Worm (Caenorhabditis elegans) whole organism, young adult: ENCODE results near the gene Y64G10A.1.
A peak's percentile ranks its signal among the peaks of the same experiment; 100 is the strongest.

Experiments used
- B0261.1 ChIP-seq: sonication (generic microtip); optimal IDR thresholded peaks from 2 replicates; lab custom pipeline; 2016; ENCODE audit warnings: mild to moderate bottlenecking, missing genetic modification characterization, moderate library complexity, missing compliant biosample characterization
- C06A6.2 ChIP-seq: fragments of 200-800 bp; sonication (Bioruptor generic); conservative IDR thresholded peaks from 2 replicates; pipeline ENCODE4 v1.3.6; 2022; ENCODE audit warnings: missing genetic modification characterization, missing compliant biosample characterization
- D2030.7 ChIP-seq: fragments of 200-800 bp; sonication (Bioruptor generic); IDR thresholded peaks from 2 replicates; pipeline ENCODE4 v1.3.6; 2022; ENCODE audit warnings: missing genetic modification reagents, missing genetic modification characterization, missing compliant biosample characterization
- F10E7.11 ChIP-seq: sonication (generic microtip); optimal IDR thresholded peaks from 2 replicates; lab custom pipeline; 2017; ENCODE audit warnings: mild to moderate bottlenecking, missing genetic modification characterization, moderate library complexity, missing compliant biosample characterization
- F23B12.7 ChIP-seq: sonication (generic microtip); optimal IDR thresholded peaks from 2 replicates; lab custom pipeline; 2017; ENCODE audit warnings: missing genetic modification characterization, mild to moderate bottlenecking, missing compliant biosample characterization, antibody characterized with exemption, moderate library complexity; ENCODE audit not compliant: insufficient read depth
- F33H1.4 ChIP-seq: fragments of 200-800 bp; sonication (Bioruptor generic); IDR thresholded peaks from 2 replicates; pipeline ENCODE4 v1.3.6; 2022; ENCODE audit warnings: missing genetic modification reagents, missing genetic modification characterization, missing compliant biosample characterization
- F37B4.10 ChIP-seq: fragments of 200-800 bp; sonication (Bioruptor generic); IDR thresholded peaks from 2 replicates; pipeline ENCODE4 v1.3.6; 2022; ENCODE audit warnings: missing genetic modification characterization, missing compliant biosample characterization
- K12H6.12 ChIP-seq: fragments of 200-800 bp; sonication (Bioruptor generic); optimal IDR thresholded peaks from 2 replicates; lab custom pipeline; 2018; ENCODE audit warnings: mild to moderate bottlenecking, missing genetic modification characterization, missing compliant biosample characterization
- T26A5.8 ChIP-seq: sonication (generic microtip); optimal IDR thresholded peaks from 2 replicates; lab custom pipeline; 2016; ENCODE audit warnings: missing genetic modification characterization, missing compliant biosample characterization
- Y79H2A.3 ChIP-seq: fragments of 200-800 bp; sonication (Bioruptor generic); conservative IDR thresholded peaks from 2 replicates; pipeline ENCODE4 v1.3.6; 2022; ENCODE audit warnings: missing genetic modification reagents, missing genetic modification characterization, missing compliant biosample characterization
- Y95B8A.8 ChIP-seq: fragments of 200-800 bp; sonication (Bioruptor generic); IDR thresholded peaks from 2 replicates; pipeline ENCODE4 v1.3.6; 2022; ENCODE audit warnings: missing genetic modification reagents, missing genetic modification characterization, missing compliant biosample characterization
- ZK185.1 ChIP-seq: sonication (generic microtip); optimal IDR thresholded peaks from 2 replicates; lab custom pipeline; 2016; ENCODE audit warnings: mild to moderate bottlenecking, missing genetic modification characterization, missing compliant biosample characterization; ENCODE audit not compliant: poor library complexity, severe bottlenecking
- akir-1 ChIP-seq: fragments of 200-800 bp; sonication (Bioruptor generic); optimal IDR thresholded peaks from 2 replicates; lab custom pipeline; 2018; ENCODE audit warnings: mild to moderate bottlenecking, missing genetic modification characterization, moderate library complexity, missing compliant biosample characterization
- aptf-2 ChIP-seq: fragments of 200-800 bp; sonication (Bioruptor generic); conservative IDR thresholded peaks from 2 replicates; pipeline ENCODE4 v1.3.6; 2022; ENCODE audit warnings: missing genetic modification reagents, missing genetic modification characterization, missing compliant biosample characterization
- atf-7 ChIP-seq: sonication (generic microtip); optimal IDR thresholded peaks from 2 replicates; lab custom pipeline; 2017; ENCODE audit warnings: mild to moderate bottlenecking, missing genetic modification characterization, missing compliant biosample characterization
- athp-1 ChIP-seq: sonication (generic microtip); optimal IDR thresholded peaks from 2 replicates; lab custom pipeline; 2017; ENCODE audit warnings: mild to moderate bottlenecking, missing genetic modification characterization, missing compliant biosample characterization
- attf-3 ChIP-seq: fragments of 200-800 bp; sonication (Bioruptor generic); conservative IDR thresholded peaks from 2 replicates; pipeline ENCODE4 v1.3.6; 2022; ENCODE audit warnings: missing genetic modification reagents, missing genetic modification characterization, missing compliant biosample characterization
- attf-6 ChIP-seq: fragments of 200-800 bp; sonication (Bioruptor generic); IDR thresholded peaks from 2 replicates; pipeline ENCODE4 v1.3.6; 2022; ENCODE audit warnings: missing genetic modification reagents, missing genetic modification characterization, missing compliant biosample characterization
- bed-1 ChIP-seq: fragments of 200-800 bp; sonication (Bioruptor generic); IDR thresholded peaks from 2 replicates; pipeline ENCODE4 v1.3.6; 2022; ENCODE audit warnings: missing genetic modification reagents, missing genetic modification characterization, missing compliant biosample characterization
- cebp-2 ChIP-seq: fragments of 200-800 bp; sonication (Bioruptor generic); IDR thresholded peaks from 2 replicates; pipeline ENCODE4 v1.3.6; 2022; ENCODE audit warnings: missing genetic modification characterization, missing compliant biosample characterization
- ceh-91 ChIP-seq: fragments of 200-800 bp; sonication (Bioruptor generic); IDR thresholded peaks from 2 replicates; pipeline ENCODE4 v1.3.6; 2022; ENCODE audit warnings: missing genetic modification reagents, missing genetic modification characterization, missing compliant biosample characterization
- chd-7 ChIP-seq: sonication (generic microtip); optimal IDR thresholded peaks from 2 replicates; lab custom pipeline; 2016; ENCODE audit warnings: mild to moderate bottlenecking, missing genetic modification characterization, moderate library complexity, missing compliant biosample characterization
- dpff-1 ChIP-seq: sonication (generic microtip); optimal IDR thresholded peaks from 2 replicates; lab custom pipeline; 2017; ENCODE audit warnings: mild to moderate bottlenecking, missing genetic modification characterization, missing compliant biosample characterization
- egrh-3 ChIP-seq: fragments of 200-800 bp; sonication (Bioruptor generic); IDR thresholded peaks from 2 replicates; pipeline ENCODE4 v1.3.6; 2022; ENCODE audit warnings: missing genetic modification reagents, missing genetic modification characterization, missing compliant biosample characterization
- fkh-3 ChIP-seq: sonication (generic microtip); optimal IDR thresholded peaks from 2 replicates; lab custom pipeline; 2016; ENCODE audit warnings: mild to moderate bottlenecking, missing genetic modification characterization, missing compliant biosample characterization
- hlh-26 ChIP-seq: fragments of 200-800 bp; sonication (Bioruptor generic); conservative IDR thresholded peaks from 2 replicates; pipeline ENCODE4 v1.3.6; 2022; ENCODE audit warnings: missing genetic modification reagents, missing genetic modification characterization, missing compliant biosample characterization
- hmg-1.2 ChIP-seq: fragments of 200-800 bp; sonication (Bioruptor generic); IDR thresholded peaks from 2 replicates; pipeline ENCODE4 v1.3.6; 2022; ENCODE audit warnings: missing genetic modification reagents, missing genetic modification characterization, missing compliant biosample characterization
- let-526 ChIP-seq: fragments of 200-800 bp; sonication (Bioruptor generic); IDR thresholded peaks from 2 replicates; pipeline ENCODE4 v1.3.6; 2022; ENCODE audit warnings: missing genetic modification reagents, missing genetic modification characterization, missing compliant biosample characterization
- let-607 ChIP-seq, 2 experiments: fragments of 200-800 bp in 1 of 2; sonication (Bioruptor generic) in 1 of 2; sonication (generic microtip) in 1 of 2; optimal IDR thresholded peaks; 2 replicates each; lab custom pipeline; 2016 to 2018; ENCODE audit warnings: mild to moderate bottlenecking in 2 of 2, missing compliant biosample characterization in 2 of 2, missing genetic modification characterization in 2 of 2, moderate library complexity in 2 of 2, missing genotype in 1 of 2
- lin-26 ChIP-seq: fragments of 200-800 bp; sonication (Bioruptor generic); IDR thresholded peaks from 2 replicates; pipeline ENCODE4 v1.3.6; 2022; ENCODE audit warnings: missing genetic modification reagents, missing genetic modification characterization, missing compliant biosample characterization
- lin-40 ChIP-seq: sonication (generic microtip); optimal IDR thresholded peaks from 2 replicates; lab custom pipeline; 2016; ENCODE audit warnings: missing genetic modification characterization, mild to moderate bottlenecking, missing compliant biosample characterization, missing genotype, missing genetic modification reagents
- mes-4 ChIP-seq: sonication (generic microtip); optimal IDR thresholded peaks from 2 replicates; lab custom pipeline; 2016; ENCODE audit warnings: missing genotype, missing genetic modification characterization, missing compliant biosample characterization
- nfya-1 ChIP-seq: sonication (generic microtip); optimal IDR thresholded peaks from 2 replicates; lab custom pipeline; 2017; ENCODE audit warnings: antibody characterized with exemption, missing compliant biosample characterization, missing genetic modification characterization, borderline replicate concordance; ENCODE audit not compliant: insufficient read depth
- nfya-2 ChIP-seq: fragments of 200-800 bp; sonication (Bioruptor generic); IDR thresholded peaks from 2 replicates; pipeline ENCODE4 v1.3.6; 2022; ENCODE audit warnings: missing genetic modification reagents, missing genetic modification characterization, missing compliant biosample characterization
- nhr-120 ChIP-seq: fragments of 200-800 bp; sonication (Bioruptor generic); IDR thresholded peaks from 2 replicates; pipeline ENCODE4 v1.3.6; 2022; ENCODE audit warnings: missing genetic modification characterization, missing compliant biosample characterization
- rcor-1 ChIP-seq: fragments of 200-800 bp; sonication (Bioruptor generic); IDR thresholded peaks from 2 replicates; pipeline ENCODE4 v1.3.6; 2022; ENCODE audit warnings: missing genetic modification reagents, missing genetic modification characterization, missing compliant biosample characterization
- repo-1 ChIP-seq: sonication (generic microtip); optimal IDR thresholded peaks from 2 replicates; lab custom pipeline; 2017; ENCODE audit warnings: mild to moderate bottlenecking, missing genetic modification characterization, missing compliant biosample characterization
- rpc-1 ChIP-seq, 2 experiments: fragments of 150-350 bp in 1 of 2; sonication (generic microtip) in 1 of 2; optimal IDR thresholded peaks; 2 replicates each; lab custom pipeline; 2014 to 2018; ENCODE audit warnings: missing biosample characterization in 1 of 2, missing genetic modification characterization in 1 of 2, missing genetic modification reagents in 1 of 2, missing genotype in 1 of 2
- snpc-3.4 ChIP-seq: sonication (generic microtip); optimal IDR thresholded peaks from 2 replicates; lab custom pipeline; 2017; ENCODE audit warnings: missing genetic modification characterization, mild to moderate bottlenecking, missing compliant biosample characterization, antibody characterized with exemption, moderate library complexity, missing genotype, missing genetic modification reagents
- sptf-2 ChIP-seq: fragments of 200-800 bp; sonication (Bioruptor generic); optimal IDR thresholded peaks from 2 replicates; lab custom pipeline; 2018; ENCODE audit warnings: mild to moderate bottlenecking, missing genetic modification characterization, missing compliant biosample characterization
- tbp1 ChIP-seq: fragments of 200-800 bp; sonication (Bioruptor generic); optimal IDR thresholded peaks from 2 replicates; lab custom pipeline; 2018; ENCODE audit warnings: mild to moderate bottlenecking, missing genetic modification characterization, missing compliant biosample characterization
- tlf-1 ChIP-seq: fragments of 200-800 bp; sonication (Bioruptor generic); optimal IDR thresholded peaks from 2 replicates; lab custom pipeline; 2018; ENCODE audit warnings: mild to moderate bottlenecking, missing genetic modification characterization, missing compliant biosample characterization
- unc-130 ChIP-seq: sonication (generic microtip); optimal IDR thresholded peaks from 2 replicates; lab custom pipeline; 2016; ENCODE audit warnings: missing genetic modification reagents, missing genetic modification characterization, missing compliant biosample characterization
- unc-62 ChIP-seq: fragments of 150-350 bp; optimal IDR thresholded peaks from 2 replicates; lab custom pipeline; 2014; ENCODE audit warnings: missing biosample characterization, missing genetic modification reagents, missing genetic modification characterization
- xnd-1 ChIP-seq: sonication (generic microtip); optimal IDR thresholded peaks from 2 replicates; lab custom pipeline; 2016; ENCODE audit warnings: missing genotype, missing genetic modification reagents, missing genetic modification characterization, missing compliant biosample characterization
- ztf-22 ChIP-seq: fragments of 200-800 bp; sonication (Bioruptor generic); optimal IDR thresholded peaks from 2 replicates; lab custom pipeline; 2018; ENCODE audit warnings: mild to moderate bottlenecking, missing genetic modification characterization, moderate library complexity, missing compliant biosample characterization
- ztf-26 ChIP-seq: sonication (generic microtip); optimal IDR thresholded peaks from 2 replicates; lab custom pipeline; 2017; ENCODE audit warnings: missing genetic modification characterization, missing compliant biosample characterization
- ztf-3 ChIP-seq: fragments of 200-800 bp; sonication (Bioruptor generic); optimal IDR thresholded peaks from 2 replicates; lab custom pipeline; 2018; ENCODE audit warnings: mild to moderate bottlenecking, missing genetic modification characterization, missing compliant biosample characterization

Gene Y64G10A.1

DNA sequence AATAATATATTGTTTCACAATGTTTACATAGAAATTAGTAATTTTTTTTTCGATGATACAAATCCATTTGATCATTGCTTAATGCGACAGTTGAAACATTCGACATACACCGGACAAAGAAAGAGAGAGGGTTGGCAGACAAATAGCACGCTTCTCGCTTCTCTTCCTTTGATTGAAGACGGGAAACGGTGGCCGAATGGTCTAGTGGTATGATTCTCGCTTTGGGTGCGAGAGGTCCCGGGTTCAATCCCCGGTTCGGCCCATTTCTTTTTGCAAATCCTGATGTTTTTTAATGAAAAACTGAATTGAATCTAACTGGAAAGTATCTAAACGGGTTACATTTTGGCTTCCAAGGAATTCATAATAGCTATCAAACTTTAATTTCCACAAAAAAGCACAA, 14.0 kb downstream of the Y64G10A.1 start (continued):
- 0 out of 2 replicates have a peak, but pooled peaks have one; percentile 28 for TF ChIP-seq C06A6.2
- peak; percentile 24 for TF ChIP-seq chd-7 (tag; lab: Kevin White, UChicago)
- peak; percentile 88 for TF ChIP-seq rcor-1 (GFP tag; lab: Robert Waterston, UW)
- TF ChIP-seq F33H1.4 (GFP tag; lab: Robert Waterston, UW) = peak; percentile 58
- no peak for TF ChIP-seq F10E7.11
- TF ChIP-seq tbp1 (GFP tag; lab: Kevin White, UChicago) = peak; percentile 99
- peak; percentile 78 for TF ChIP-seq F23B12.7
- TF ChIP-seq snpc-3.4 (tag; lab: Kevin White, UChicago) = peak; percentile 62
- TF ChIP-seq attf-3 (GFP tag; lab: Robert Waterston, UW) = no peak
- TF ChIP-seq ZK185.1 (tag; lab: Kevin White, UChicago) = peak; percentile 42
- TF ChIP-seq dpff-1 = no peak
- peak; percentile 85 for TF ChIP-seq B0261.1 (tag; lab: Kevin White, UChicago)
- no peak for TF ChIP-seq ztf-3
- no peak for TF ChIP-seq lin-40 (tag; lab: Kevin White, UChicago)
- TF ChIP-seq Y95B8A.8 (GFP tag; lab: Robert Waterston, UW) = no peak
- no peak for TF ChIP-seq fkh-3 (tag; lab: Kevin White, UChicago)
- TF ChIP-seq T26A5.8 = no peak
- peak; percentile 26 for TF ChIP-seq ztf-26 (tag; lab: Kevin White, UChicago)
- TF ChIP-seq rpc-1 (optimal IDR thresholded peaks at IDR 0.05; lab: Kevin White, UChicago) = peak; percentile 69
- peak; percentile 93 for TF ChIP-seq rpc-1 (tag; optimal IDR thresholded peaks at IDR 0.05; lab: Kevin White, UChicago)
- peak; percentile 71 for TF ChIP-seq hmg-1.2 (GFP tag; lab: Robert Waterston, UW)
- TF ChIP-seq let-526 (GFP tag; lab: Robert Waterston, UW) = 0 out of 2 replicates have a peak, but pooled peaks have one; percentile 46
- no peak for TF ChIP-seq F37B4.10 (GFP tag; lab: Robert Waterston, UW)
- no peak for TF ChIP-seq K12H6.12 (tag; lab: Kevin White, UChicago)
- peak; percentile 45 for TF ChIP-seq mes-4 (tag; lab: Kevin White, UChicago)
- no peak for TF ChIP-seq hlh-26 (GFP tag; lab: Robert Waterston, UW)
- peak; percentile 20; the same call in 1 of the 2 replicates for TF ChIP-seq ceh-91 (GFP tag; lab: Robert Waterston, UW)
- TF ChIP-seq repo-1 (tag; lab: Kevin White, UChicago) = peak; percentile 44
- TF ChIP-seq unc-130 (GFP tag; lab: Kevin White, UChicago) = no peak
- peak; percentile 23 for TF ChIP-seq athp-1 (tag; lab: Kevin White, UChicago)
- 0 out of 2 replicates have a peak, but pooled peaks have one; percentile 37 for TF ChIP-seq egrh-3
- peak; percentile 94 for TF ChIP-seq cebp-2 (GFP tag; lab: Robert Waterston, UW)
- peak; percentile 92 for TF ChIP-seq sptf-2 (GFP tag; lab: Kevin White, UChicago)
- TF ChIP-seq nfya-2 (GFP tag; lab: Robert Waterston, UW) = no peak
- TF ChIP-seq unc-62 (GFP tag; lab: Kevin White, UChicago) = no peak
- TF ChIP-seq akir-1 = no peak
- TF ChIP-seq let-607 (tag; optimal IDR thresholded peaks at IDR 0.05; lab: Kevin White, UChicago) = no peak
- no peak for TF ChIP-seq aptf-2 (GFP tag; lab: Robert Waterston, UW)
- TF ChIP-seq bed-1 (GFP tag; lab: Robert Waterston, UW) = no peak
- no peak for TF ChIP-seq nfya-1
- TF ChIP-seq nhr-120 (GFP tag; lab: Robert Waterston, UW) = 0 out of 2 replicates have a peak, but pooled peaks have one; percentile 83
- no peak for TF ChIP-seq ztf-22 (GFP tag; lab: Kevin White, UChicago)
- peak; percentile 76 for TF ChIP-seq D2030.7 (GFP tag; lab: Robert Waterston, UW)
- 0 out of 2 replicates have a peak, but pooled peaks have one; percentile 41 for TF ChIP-seq Y79H2A.3
- TF ChIP-seq lin-26 (GFP tag; lab: Robert Waterston, UW) = peak; percentile 97
- TF ChIP-seq tlf-1 (GFP tag; lab: Kevin White, UChicago) = peak; percentile 27
- peak; percentile 34 for TF ChIP-seq atf-7 (tag; lab: Kevin White, UChicago)
- peak; percentile 100 for TF ChIP-seq attf-6 (GFP tag; lab: Robert Waterston, UW)
- TF ChIP-seq xnd-1 (tag; lab: Kevin White, UChicago) = no peak
